Fruit fly (Drosophila melanogaster) ovary, adult (tissue): ENCODE data around the gene pim.
A peak's percentile ranks its signal among the peaks of the same experiment; 100 is the strongest.

Source experiments
- CG17801 ChIP-seq: fragments of 200-800 bp; optimal IDR thresholded peaks from 2 replicates; lab custom pipeline; 2019; ENCODE audit warnings: missing biosample characterization, mild to moderate bottlenecking, missing genetic modification characterization, moderate library complexity; ENCODE audit not compliant: partially characterized antibody

Gene pim

DNA sequence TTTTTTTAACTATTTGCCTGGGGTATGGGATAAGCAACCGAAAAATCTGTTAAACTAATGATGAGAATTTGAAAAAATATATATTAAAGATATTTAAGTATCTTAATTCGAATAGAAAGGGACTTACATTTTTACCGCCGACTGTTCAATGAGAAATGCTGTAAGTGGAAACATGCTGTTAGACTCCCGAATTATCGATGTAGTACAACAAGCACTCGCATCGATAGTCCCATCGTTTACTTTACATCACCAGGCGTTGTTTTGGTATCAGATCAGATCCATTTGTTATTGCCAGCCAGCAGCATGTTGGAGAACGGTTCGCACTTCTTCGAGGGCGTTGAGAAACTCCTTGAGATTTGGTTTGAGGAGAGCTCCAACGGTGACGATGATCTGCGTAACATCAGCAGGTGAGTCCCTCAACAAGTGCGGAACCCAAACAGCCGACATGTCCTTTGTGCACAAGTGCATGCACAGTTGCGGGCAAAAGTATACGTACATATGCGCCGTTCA, 23.5 kb upstream of the pim start, which contains the start of gene SamDC:
Gene SamDC, plus strand, starts transcription at position 246 of the 510 bp plus-strand sequence.
- TF ChIP-seq CG17801 (GFP tag; lab: Kevin White, UChicago): peak; percentile 54

DNA sequence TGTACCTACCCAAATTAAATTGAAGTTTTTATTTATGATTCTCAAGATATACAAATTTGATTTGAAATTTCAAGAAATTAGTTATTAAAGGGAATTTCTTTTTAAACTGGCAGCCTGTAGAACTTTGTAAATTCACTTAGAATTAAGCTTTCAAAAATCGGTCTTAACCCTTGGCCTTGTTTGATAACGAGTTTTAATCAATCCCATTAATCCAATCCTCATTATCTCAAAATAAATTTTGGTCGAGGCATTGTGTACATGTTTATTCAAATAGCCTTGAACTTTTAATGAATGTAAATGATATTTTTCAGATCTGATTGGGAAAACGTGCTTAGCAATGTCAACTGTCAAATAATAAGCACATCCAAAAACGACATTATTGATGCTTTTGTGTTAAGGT, 22.9 kb upstream of the pim start:
- TF ChIP-seq CG17801 (GFP tag; lab: Kevin White, UChicago): no peak

DNA sequence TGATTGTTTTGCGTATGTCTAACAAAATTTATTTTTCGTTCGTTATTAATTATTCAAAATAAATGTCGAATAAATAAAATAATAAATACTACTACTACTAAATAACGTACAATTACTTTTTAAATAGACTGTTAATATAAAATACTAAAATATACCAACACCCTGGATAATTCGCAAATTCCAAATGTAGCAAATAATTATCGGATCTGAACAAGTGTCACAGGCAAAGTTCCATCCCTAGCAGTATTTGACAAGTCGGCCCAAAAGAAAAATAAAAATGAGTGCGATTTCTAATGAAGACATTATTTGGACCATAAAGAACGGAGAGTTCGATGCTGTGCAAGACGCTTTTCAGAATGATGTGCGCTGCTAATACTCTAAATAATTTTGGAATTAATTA, 21.4 kb upstream of the pim start, which contains the start of gene CG31715:
Gene CG31715, plus strand, starts transcription at position 212 of the 400 bp plus-strand sequence.
- TF ChIP-seq CG17801 (GFP tag; lab: Kevin White, UChicago): peak; percentile 33

DNA sequence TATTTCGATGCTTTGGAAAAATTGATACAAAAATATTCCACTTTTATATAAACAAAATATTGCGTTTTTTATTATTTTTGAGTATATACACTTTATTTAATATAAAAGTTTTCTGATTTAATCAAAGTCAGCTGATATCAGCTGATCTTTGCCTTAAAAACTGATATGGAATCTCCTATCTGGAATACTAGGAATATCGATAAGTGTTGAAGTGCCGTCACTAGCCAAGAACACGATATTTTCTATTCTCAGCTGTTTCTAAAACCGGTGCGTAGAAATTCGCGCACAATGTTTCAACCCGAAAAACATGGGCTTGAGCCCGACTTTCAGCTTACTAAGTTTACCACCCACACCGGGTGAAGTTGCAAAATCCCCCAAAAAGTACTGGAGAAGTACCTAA, 20.3 kb upstream of the pim start, which contains the start of gene Sps2:
Gene Sps2, plus strand, starts transcription at position 124 of the 400 bp plus-strand sequence.
- TF ChIP-seq CG17801 (GFP tag; lab: Kevin White, UChicago): peak; percentile 33

DNA sequence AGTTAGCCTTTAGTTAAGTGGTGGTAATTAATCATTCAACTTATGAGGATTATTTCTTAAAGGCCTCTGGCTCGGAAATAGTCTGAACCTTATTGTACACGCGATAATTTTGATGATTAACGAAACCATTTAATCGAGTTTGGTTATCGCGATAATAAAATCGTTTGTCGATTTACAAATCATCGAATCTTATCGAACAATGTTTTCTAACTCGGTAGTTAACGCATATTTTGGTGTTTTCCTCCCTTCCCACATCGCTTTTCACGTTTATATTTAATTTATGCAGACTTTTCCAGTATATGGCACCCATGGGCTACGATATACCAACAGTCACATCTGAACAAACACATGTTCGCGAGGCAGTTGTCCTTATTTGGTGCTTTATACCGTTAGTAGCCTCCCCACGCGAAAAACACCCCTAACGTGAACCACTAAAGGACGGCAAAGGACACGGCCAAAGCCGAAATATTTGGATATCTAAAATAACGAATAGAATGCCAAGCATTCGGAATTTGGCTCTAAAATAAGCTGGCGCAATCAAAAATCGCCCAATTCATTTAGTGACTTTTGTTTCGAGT, 18.7 kb upstream of the pim start, which contains the start of gene Frmd5:
Gene Frmd5, plus strand, starts transcription at position 414 of the 578 bp plus-strand sequence.
- TF ChIP-seq CG17801 (GFP tag; lab: Kevin White, UChicago): no peak

DNA sequence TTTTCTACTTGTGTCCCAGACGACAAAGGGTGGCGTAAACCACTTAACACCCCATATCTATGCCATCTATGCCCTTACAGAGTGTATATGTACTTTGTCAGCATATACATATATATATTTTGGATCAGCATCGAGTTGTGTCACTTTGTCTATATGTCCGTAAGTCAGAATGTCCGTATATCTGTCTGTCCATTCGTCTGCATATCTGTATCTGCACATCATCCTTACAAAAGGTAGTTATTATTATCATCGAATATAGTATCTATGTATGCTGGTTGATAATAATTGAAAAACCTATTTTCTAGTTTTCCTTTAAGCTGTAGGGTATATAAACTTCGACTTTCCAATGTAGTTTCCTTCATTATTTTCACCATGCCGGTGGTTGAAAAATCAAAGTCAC, 11.7 kb upstream of the pim start:
- no peak for TF ChIP-seq CG17801 (GFP tag; lab: Kevin White, UChicago)

DNA sequence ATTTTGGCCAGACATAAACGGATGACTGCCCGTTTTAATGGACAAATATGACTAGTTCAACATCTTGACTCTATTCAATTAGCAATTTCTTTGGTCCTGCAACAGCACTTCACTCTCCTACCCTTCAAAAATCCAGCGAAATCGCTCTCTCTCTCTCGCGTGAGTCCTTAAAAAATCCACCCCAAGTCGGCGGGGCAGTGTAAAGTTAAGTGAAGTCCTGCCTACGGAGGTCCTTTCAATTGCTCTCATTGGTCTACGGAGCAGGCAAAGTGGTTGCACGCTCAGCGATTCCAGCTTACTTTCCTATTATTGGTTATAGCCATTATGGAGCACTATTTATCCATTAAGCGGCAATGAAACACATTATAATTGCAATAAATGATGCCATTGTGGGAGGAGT, 8.9 kb upstream of the pim start, which contains the start of gene CG34367:
Gene CG34367, minus strand, starts transcription at position 35 of the 400 bp plus-strand sequence.
- TF ChIP-seq CG17801 (GFP tag; lab: Kevin White, UChicago): no peak

DNA sequence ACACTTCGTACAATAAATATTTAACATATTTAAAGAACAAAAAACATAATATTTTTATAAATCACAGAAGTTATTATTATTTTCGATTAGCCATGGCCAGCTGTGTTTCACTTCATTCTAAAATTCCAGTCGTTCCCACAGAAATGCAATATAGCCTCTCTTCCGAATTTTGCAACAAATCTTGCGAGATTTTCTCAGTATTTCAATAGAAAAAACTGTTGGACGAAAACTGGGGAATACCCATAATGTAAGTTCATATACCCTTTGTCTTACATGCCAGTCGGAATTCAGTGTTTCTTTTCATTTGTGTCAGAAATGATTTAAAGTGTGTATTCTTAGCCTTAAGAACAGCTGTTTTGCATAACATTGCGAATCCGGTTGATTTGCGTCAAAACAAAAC, 6.3 kb upstream of the pim start, which contains the start of the genes CtsL4 and ClpP:
Gene CtsL4, minus strand, starts transcription at position 90 of the 400 bp plus-strand sequence.
Gene ClpP, plus strand, starts transcription at position 288 of the 400 bp plus-strand sequence.
- no peak for TF ChIP-seq CG17801 (GFP tag; lab: Kevin White, UChicago)

DNA sequence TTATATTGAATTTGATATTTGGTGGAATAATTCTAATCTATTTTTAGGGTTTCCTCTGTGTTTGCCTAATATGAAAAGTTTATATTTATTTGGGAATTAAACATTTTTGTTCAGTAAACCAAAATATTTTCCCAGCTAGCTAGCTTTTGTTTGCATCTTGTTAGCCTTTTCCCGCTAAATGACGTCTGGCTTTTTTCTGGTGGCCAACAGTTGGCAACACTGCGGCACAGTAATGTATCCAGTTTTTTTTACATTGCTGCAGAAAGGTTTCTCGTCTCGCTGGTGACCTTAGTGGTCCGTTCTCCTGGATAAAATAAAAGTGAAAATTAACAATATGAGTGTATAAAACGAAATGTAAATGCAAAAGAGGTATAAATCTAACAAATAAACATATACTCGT, 1.4 kb downstream of the pim start, which contains the start of gene lft:
Gene lft, plus strand, starts transcription at position 243 of the 400 bp plus-strand sequence.
- no peak for TF ChIP-seq CG17801 (GFP tag; lab: Kevin White, UChicago)

DNA sequence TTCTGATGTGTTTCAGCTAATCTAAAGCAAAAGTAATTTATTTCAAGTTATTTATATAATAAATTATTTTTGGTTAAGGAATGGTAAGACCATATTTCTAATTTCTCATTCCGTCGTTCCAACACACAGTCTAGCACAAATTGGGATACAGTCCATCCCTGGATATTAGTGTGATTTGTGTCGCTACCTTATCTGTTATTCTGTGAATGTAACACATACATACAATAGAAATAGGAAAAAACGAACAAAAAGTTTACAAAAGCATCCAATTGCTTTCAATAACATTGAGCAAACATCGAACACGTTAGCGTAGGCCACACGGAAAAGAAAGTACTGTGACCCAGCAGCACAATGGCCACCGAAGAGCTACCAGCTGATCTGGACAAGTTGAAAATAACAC, 3.7 kb downstream of the pim start, which contains the start of gene CG5056:
Gene CG5056, plus strand, starts transcription at position 168 of the 400 bp plus-strand sequence.
- peak; percentile 67 for TF ChIP-seq CG17801 (GFP tag; lab: Kevin White, UChicago)

DNA sequence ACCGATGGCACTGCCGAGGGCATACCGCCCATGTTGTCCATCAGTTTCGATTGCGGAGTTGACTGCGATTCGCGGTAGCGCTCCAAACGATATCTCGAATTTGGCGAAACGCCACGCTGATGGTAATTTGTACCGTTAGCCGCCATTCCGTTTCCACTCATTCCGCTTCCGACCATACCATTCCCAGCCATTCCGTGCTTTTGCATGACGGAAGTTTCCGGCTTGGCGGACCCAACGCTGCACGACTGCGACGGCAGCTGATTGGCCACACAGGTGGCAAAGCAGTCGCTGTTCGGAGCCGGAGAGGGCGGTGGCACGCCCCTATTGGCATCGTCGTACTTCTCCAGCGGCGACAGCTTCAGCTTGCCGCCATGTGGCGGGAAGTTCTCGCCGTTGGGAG, 9.5 kb downstream of the pim start:
- no peak for TF ChIP-seq CG17801 (GFP tag; lab: Kevin White, UChicago)

DNA sequence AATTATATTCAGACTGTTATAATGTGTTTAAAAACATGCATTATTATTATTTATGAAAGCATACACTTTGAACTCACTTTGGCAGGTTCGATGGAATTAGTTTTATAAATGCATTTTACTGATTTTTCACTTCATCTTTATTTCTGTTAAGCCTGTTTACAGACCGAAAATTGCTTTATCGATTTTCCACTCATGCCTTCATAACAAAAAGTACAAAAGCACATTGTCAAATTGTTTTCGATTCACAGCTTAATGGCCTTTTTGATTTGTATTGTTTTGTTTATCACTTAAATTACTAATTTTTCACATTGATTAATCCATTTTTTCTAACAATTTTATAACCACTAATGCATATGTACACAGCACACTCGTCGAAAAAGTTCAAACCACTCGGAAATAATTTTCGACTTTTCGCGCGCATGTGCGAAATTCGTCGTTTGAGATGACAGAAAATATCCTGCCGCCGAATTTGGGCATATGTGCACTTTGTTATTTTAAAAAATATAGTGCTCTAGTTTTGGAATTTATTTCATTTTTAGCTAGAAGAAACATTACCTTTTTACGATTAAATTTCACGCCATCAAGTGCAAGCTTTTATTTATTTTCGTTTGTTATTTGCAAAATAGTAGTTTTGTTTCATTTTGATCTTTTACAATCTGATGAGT, 10.9 kb downstream of the pim start, which contains the start of gene rho-5:
Gene rho-5, minus strand, starts transcription at position 296 of the 665 bp plus-strand sequence.
- no peak for TF ChIP-seq CG17801 (GFP tag; lab: Kevin White, UChicago)

DNA sequence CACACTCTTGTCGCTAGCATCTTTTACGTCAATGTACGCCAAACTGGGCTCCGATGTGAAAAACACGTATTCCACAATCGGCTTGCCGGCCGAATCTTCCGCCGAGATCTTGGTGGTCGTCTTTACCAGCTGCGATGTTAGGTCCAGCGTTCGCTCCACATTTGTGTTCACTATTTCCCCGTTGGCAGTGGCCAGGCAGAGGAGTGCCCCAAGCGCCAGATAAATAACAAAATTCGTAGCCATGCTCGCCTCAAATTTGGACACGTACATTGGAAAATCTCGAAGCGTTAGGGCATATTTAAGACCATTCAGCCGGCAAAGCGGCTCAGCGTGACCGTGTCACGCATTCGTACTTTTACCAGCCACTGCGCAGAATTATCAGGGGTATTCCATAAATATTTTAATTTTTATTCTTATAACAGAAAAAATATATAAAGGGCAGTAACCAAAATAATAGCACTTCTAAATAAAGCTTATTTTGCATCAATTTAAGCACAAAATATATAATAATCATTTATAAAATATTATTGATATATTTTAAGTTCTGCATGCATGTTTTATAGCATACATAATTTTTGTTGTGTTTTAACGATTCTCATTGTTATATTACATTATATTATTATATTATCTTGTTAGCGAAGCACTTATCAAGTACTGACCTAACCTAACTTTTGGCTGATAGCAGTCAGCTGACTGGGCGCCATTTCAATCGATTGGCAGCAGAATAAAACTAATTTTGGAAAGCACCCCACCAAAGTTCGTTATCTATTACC, 12.9 kb downstream of the pim start, which contains the start of the genes CG33303 and dpr19:
Gene CG33303, minus strand, starts transcription at position 294 of the 773 bp plus-strand sequence.
Gene dpr19, plus strand, starts transcription at position 705 of the 773 bp plus-strand sequence.
- peak; percentile 59 for TF ChIP-seq CG17801 (GFP tag; lab: Kevin White, UChicago)

DNA sequence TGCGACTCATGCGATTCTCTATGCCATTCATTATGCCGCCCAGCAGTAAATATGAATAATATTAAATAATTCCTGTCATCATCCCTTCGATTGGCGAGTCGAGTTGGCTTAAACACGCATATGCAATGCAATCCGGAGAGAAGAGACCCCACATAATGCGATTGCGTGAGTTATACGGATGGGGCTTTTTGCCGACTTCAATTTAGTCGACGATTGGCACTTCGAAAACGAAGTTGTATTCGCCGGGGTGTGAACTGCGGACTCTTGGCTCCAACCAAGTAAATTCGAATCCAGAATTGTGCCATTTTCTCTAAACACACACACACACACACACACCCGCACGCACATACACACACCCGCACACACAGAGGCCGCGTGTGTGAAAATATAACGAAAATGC, 13.5 kb downstream of the pim start:
- no peak for TF ChIP-seq CG17801 (GFP tag; lab: Kevin White, UChicago)
